Fruit fly (Drosophila melanogaster): ENCODE data around the gene Amnionless.
A peak's percentile ranks its signal among the peaks of the same experiment; 100 is the strongest.

The Amnionless gene

dm6 chr2L:292301-292700, 3.4 kb upstream of the Amnionless start, which contains the start of gene CG11562:
Gene CG11562 (plus strand): TSS chr2L:292419.
- TF ChIP-seq psq (optimal IDR thresholded peaks at IDR 0.05) = no peak
- TF ChIP-seq EcR (GFP tag; optimal IDR thresholded peaks at IDR 0.05) = no peak
- no peak for TF ChIP-seq Dll (optimal IDR thresholded peaks at IDR 0.05)
- no peak for TF ChIP-seq CG8478 (optimal IDR thresholded peaks at IDR 0.05)
- TF ChIP-seq usp (GFP tag; optimal IDR thresholded peaks at IDR 0.05) = no peak
- no peak for TF ChIP-seq pan (optimal IDR thresholded peaks at IDR 0.05)

- TF ChIP-seq usp (GFP tag; optimal IDR thresholded peaks at IDR 0.05) = no peak
- TF ChIP-seq psq (optimal IDR thresholded peaks at IDR 0.05) = no peak
- TF ChIP-seq pan (optimal IDR thresholded peaks at IDR 0.05) = no peak
- no peak for TF ChIP-seq EcR (GFP tag; optimal IDR thresholded peaks at IDR 0.05)
- no peak for TF ChIP-seq CG8478 (optimal IDR thresholded peaks at IDR 0.05)
- TF ChIP-seq Dll (optimal IDR thresholded peaks at IDR 0.05) = no peak
Observed at dm6 chr2L:291657-292056, 2.7 kb upstream of the Amnionless start, which contains the start of gene CG3625. Gene CG3625 (minus strand): TSS chr2L:291795.

- TF ChIP-seq psq (optimal IDR thresholded peaks at IDR 0.05) = no peak
- TF ChIP-seq usp (GFP tag; optimal IDR thresholded peaks at IDR 0.05) = no peak
- TF ChIP-seq pan (optimal IDR thresholded peaks at IDR 0.05) = no peak
- no peak for TF ChIP-seq EcR (GFP tag; optimal IDR thresholded peaks at IDR 0.05)
- TF ChIP-seq CG8478 (optimal IDR thresholded peaks at IDR 0.05) = no peak
Observed at dm6 chr2L:290949-291348, 2.0 kb upstream of the Amnionless start.

- TF ChIP-seq psq (optimal IDR thresholded peaks at IDR 0.05) = no peak
- no peak for TF ChIP-seq usp (GFP tag; optimal IDR thresholded peaks at IDR 0.05)
- TF ChIP-seq pan (optimal IDR thresholded peaks at IDR 0.05) = no peak
- no peak for TF ChIP-seq CG8478 (optimal IDR thresholded peaks at IDR 0.05)
- no peak for TF ChIP-seq Dll (optimal IDR thresholded peaks at IDR 0.05)
- TF ChIP-seq EcR (GFP tag; optimal IDR thresholded peaks at IDR 0.05) = no peak
Observed at dm6 chr2L:290373-290772, 1.4 kb upstream of the Amnionless start.

dm6 chr2L:286421-286820, 2.5 kb downstream of the Amnionless start:
- no peak for TF ChIP-seq psq (optimal IDR thresholded peaks at IDR 0.05)
- peak in 1 of 2 experiments; percentile 4 for TF ChIP-seq EcR (GFP tag; optimal IDR thresholded peaks at IDR 0.05)

dm6 chr2L:285596-286023, 3.3 kb downstream of the Amnionless start:
- TF ChIP-seq pan (optimal IDR thresholded peaks at IDR 0.05) = no peak
- no peak for TF ChIP-seq psq (optimal IDR thresholded peaks at IDR 0.05)
- TF ChIP-seq Dll (optimal IDR thresholded peaks at IDR 0.05) = no peak
- no peak for TF ChIP-seq CG8478 (optimal IDR thresholded peaks at IDR 0.05)
- TF ChIP-seq usp (GFP tag; optimal IDR thresholded peaks at IDR 0.05) = no peak
- no peak for TF ChIP-seq EcR (GFP tag; optimal IDR thresholded peaks at IDR 0.05)

- TF ChIP-seq CG8478 (optimal IDR thresholded peaks at IDR 0.05) (no peak), Dll (optimal IDR thresholded peaks at IDR 0.05) (no peak), EcR (GFP tag; optimal IDR thresholded peaks at IDR 0.05) (peak in 1 of 2 experiments; percentile 28)
Observed at dm6 chr2L:283071-283482, 5.9 kb downstream of the Amnionless start, which contains the start of gene CG11601. Gene CG11601 (minus strand): TSS chr2L:283269.

dm6 chr2L:278134-278533, 10.8 kb downstream of the Amnionless start, which contains the start of gene CG17078:
Gene CG17078 (minus strand): TSS chr2L:278234.
- TF ChIP-seq EcR (GFP tag; optimal IDR thresholded peaks at IDR 0.05) (no peak), usp (GFP tag; optimal IDR thresholded peaks at IDR 0.05) (no peak), psq (optimal IDR thresholded peaks at IDR 0.05) (no peak), CG8478 (optimal IDR thresholded peaks at IDR 0.05) (no peak), Dll (optimal IDR thresholded peaks at IDR 0.05) (no peak), pan (optimal IDR thresholded peaks at IDR 0.05) (no peak)

dm6 chr2L:277122-277671, 11.7 kb downstream of the Amnionless start, which contains the start of gene smo:
Gene smo (plus strand): TSS chr2L:277582.
- TF ChIP-seq usp (GFP tag; optimal IDR thresholded peaks at IDR 0.05) (no peak), pan (optimal IDR thresholded peaks at IDR 0.05) (no peak), EcR (GFP tag; optimal IDR thresholded peaks at IDR 0.05) (no peak), psq (optimal IDR thresholded peaks at IDR 0.05) (no peak), CG8478 (optimal IDR thresholded peaks at IDR 0.05) (no peak), Dll (optimal IDR thresholded peaks at IDR 0.05) (no peak)

- TF ChIP-seq usp (GFP tag; optimal IDR thresholded peaks at IDR 0.05) (no peak), CG8478 (optimal IDR thresholded peaks at IDR 0.05) (no peak), EcR (GFP tag; optimal IDR thresholded peaks at IDR 0.05) (no peak), Dll (optimal IDR thresholded peaks at IDR 0.05) (no peak), pan (optimal IDR thresholded peaks at IDR 0.05) (no peak), psq (optimal IDR thresholded peaks at IDR 0.05) (no peak)
Observed at dm6 chr2L:273603-274002, 15.3 kb downstream of the Amnionless start, which contains the start of the genes mbm and CG11555. Gene mbm (minus strand): TSS chr2L:273715. Gene CG11555 (plus strand): TSS chr2L:273836.

dm6 chr2L:271553-271952, 17.4 kb downstream of the Amnionless start, which contains the start of gene Dus1:
Gene Dus1 (minus strand): TSS chr2L:271744.
- TF ChIP-seq CG8478 (optimal IDR thresholded peaks at IDR 0.05) (no peak), usp (GFP tag; optimal IDR thresholded peaks at IDR 0.05) (no peak), Dll (optimal IDR thresholded peaks at IDR 0.05) (no peak), EcR (GFP tag; optimal IDR thresholded peaks at IDR 0.05) (no peak), pan (optimal IDR thresholded peaks at IDR 0.05) (no peak), psq (optimal IDR thresholded peaks at IDR 0.05) (no peak)

- TF ChIP-seq EcR (GFP tag; optimal IDR thresholded peaks at IDR 0.05) (no peak), pan (optimal IDR thresholded peaks at IDR 0.05) (no peak), Dll (optimal IDR thresholded peaks at IDR 0.05) (no peak), CG8478 (optimal IDR thresholded peaks at IDR 0.05) (no peak), usp (GFP tag; optimal IDR thresholded peaks at IDR 0.05) (no peak), psq (optimal IDR thresholded peaks at IDR 0.05) (no peak)
Observed at dm6 chr2L:268788-269187, 20.2 kb downstream of the Amnionless start, which contains the start of gene CG3345. Gene CG3345 (plus strand): TSS chr2L:269088.
